Worm (Caenorhabditis elegans): Measurements from ENCODE around the gene M110.10.
A peak's percentile ranks its signal among the peaks of the same experiment; 100 is the strongest.

M110.10 gene

DNA sequence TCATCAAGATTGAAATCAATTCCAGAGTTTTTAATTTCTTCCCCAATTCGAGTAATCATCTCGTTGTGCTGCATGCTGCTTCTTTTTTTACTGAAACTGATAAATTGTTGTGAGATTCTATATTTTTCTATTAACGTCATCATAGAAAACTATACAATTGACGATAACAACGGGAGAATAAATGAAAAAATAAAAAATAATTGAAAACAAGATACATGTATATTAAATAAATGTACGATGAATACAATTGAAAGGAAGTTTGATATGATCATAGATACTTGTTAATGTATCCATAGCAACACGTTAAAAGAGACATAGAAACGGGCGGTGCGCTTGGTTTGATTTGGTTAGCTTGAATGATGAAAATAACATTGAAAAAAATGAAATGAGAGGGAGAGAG is 23.8 kb downstream of the M110.10 start, which contains the start of gene T05C12.8:
TSS of gene T05C12.8 (minus strand) at position 101 of the 400 bp plus-strand sequence.
- no peak for TF ChIP-seq tbx-7 (tag; optimal IDR thresholded peaks at IDR 0.05)

DNA sequence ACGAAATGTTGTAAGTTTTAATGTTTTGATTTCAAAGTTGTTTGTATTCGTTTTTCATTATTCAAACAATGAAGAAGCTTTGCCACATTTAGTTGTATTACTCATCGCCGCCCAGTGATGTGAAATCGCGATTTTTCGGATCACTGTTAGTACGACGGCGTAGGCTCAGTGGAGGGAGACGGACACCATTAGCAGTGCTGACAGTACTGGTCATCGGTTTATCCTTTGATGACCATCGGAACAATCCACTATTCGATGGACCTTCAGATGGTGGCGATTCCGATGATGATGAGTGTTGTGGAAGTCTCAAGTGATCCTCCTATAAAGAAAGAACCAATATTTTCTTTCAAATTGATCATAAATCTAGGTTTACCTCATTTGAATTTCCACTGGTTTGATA is 26.8 kb downstream of the M110.10 start:
- TF ChIP-seq pros-1 (tag; optimal IDR thresholded peaks at IDR 0.05) (no peak), odd-2 (tag; optimal IDR thresholded peaks at IDR 0.05) (no peak), unc-3 (GFP tag; conservative IDR thresholded peaks at IDR 0.05) (no peak), unc-3 (tag; optimal IDR thresholded peaks at IDR 0.05) (no peak), ref-2 (tag; optimal IDR thresholded peaks at IDR 0.05) (no peak), dve-1 (tag; optimal IDR thresholded peaks at IDR 0.05) (no peak), npax-4 (tag; optimal IDR thresholded peaks at IDR 0.05) (no peak), pha-2 (tag; optimal IDR thresholded peaks at IDR 0.05) (no peak), ceh-24 (tag; optimal IDR thresholded peaks at IDR 0.05) (no peak)

DNA sequence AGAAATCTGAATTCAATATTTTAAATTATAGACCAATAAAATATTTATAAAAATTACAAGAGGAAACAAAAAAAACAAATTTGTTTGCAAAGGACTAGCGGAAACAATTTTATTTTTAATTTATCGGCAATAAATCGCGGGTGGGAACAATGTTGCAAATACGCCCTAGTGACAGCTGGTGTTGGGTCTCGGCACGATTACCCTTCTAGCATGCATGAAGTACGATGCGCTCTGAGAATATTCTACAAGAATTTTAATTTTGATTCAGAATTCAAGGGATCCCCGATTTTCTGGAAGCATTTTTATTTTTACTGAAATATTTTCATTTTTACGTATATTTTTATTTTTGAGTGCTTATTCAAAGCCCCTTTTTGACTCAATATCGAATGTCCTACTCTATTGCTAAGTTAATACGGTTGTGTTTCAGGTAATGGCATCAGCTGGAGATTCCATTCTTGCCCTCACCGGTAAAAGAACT is 29.2 kb downstream of the M110.10 start, which contains the start of the genes mig-5 and cct-1:
TSS of gene mig-5 (minus strand) at position 8 of the 478 bp plus-strand sequence.
TSS of gene cct-1 (plus strand) at position 428 of the 478 bp plus-strand sequence.
- TF ChIP-seq elt-4 (tag; optimal IDR thresholded peaks at IDR 0.05): no peak
- peak; percentile 24 for TF ChIP-seq ceh-48 (tag; optimal IDR thresholded peaks at IDR 0.05)
- no peak for TF ChIP-seq pros-1 (tag; optimal IDR thresholded peaks at IDR 0.05)
- TF ChIP-seq ceh-31 (tag; optimal IDR thresholded peaks at IDR 0.05): peak; percentile 68
- peak; percentile 2 for TF ChIP-seq hlh-30 (tag; optimal IDR thresholded peaks at IDR 0.05; ENCODE audit: insufficient read depth)
- no peak for TF ChIP-seq ceh-22 (tag; optimal IDR thresholded peaks at IDR 0.05)
- TF ChIP-seq K09A11.1 (tag; optimal IDR thresholded peaks at IDR 0.05; ENCODE audit: insufficient read depth): peak; percentile 0
- TF ChIP-seq ceh-19 (GFP tag; optimal IDR thresholded peaks at IDR 0.05): peak; percentile 35
- TF ChIP-seq ceh-30 (tag; optimal IDR thresholded peaks at IDR 0.05): no peak
- peak; percentile 70 for TF ChIP-seq ref-2 (tag; optimal IDR thresholded peaks at IDR 0.05)
- TF ChIP-seq fax-1 (tag; optimal IDR thresholded peaks at IDR 0.05): peak; percentile 31
- TF ChIP-seq zip-5 (tag; optimal IDR thresholded peaks at IDR 0.05): no peak
- peak; percentile 92 for TF ChIP-seq ceh-18 (tag; optimal IDR thresholded peaks at IDR 0.05)
- TF ChIP-seq ama-1 (optimal IDR thresholded peaks at IDR 0.05): no peak
- no peak for TF ChIP-seq ttx-3 (tag; optimal IDR thresholded peaks at IDR 0.05)
- no peak for TF ChIP-seq T23F11.4 (GFP tag; optimal IDR thresholded peaks at IDR 0.05)
- TF ChIP-seq ahr-1 (tag; optimal IDR thresholded peaks at IDR 0.05): no peak
- TF ChIP-seq ztf-16 (tag; optimal IDR thresholded peaks at IDR 0.05): no peak
- TF ChIP-seq hlh-6 (tag; optimal IDR thresholded peaks at IDR 0.05): no peak
- TF ChIP-seq unc-86 (tag; optimal IDR thresholded peaks at IDR 0.05): peak; percentile 66
- no peak for TF ChIP-seq hlh-13 (GFP tag; optimal IDR thresholded peaks at IDR 0.05)
- no peak for TF ChIP-seq ceh-9 (tag; optimal IDR thresholded peaks at IDR 0.05)
- TF ChIP-seq pag-3 (tag; optimal IDR thresholded peaks at IDR 0.05; ENCODE audit: borderline replicate concordance): no peak
- no peak for TF ChIP-seq lin-11 (tag; optimal IDR thresholded peaks at IDR 0.05)
- TF ChIP-seq pha-4 (tag; optimal IDR thresholded peaks at IDR 0.05): no peak
- no peak for TF ChIP-seq C38D4.7 (GFP tag; optimal IDR thresholded peaks at IDR 0.05)
- TF ChIP-seq fkh-6 (tag; optimal IDR thresholded peaks at IDR 0.05): no peak
- TF ChIP-seq Y22D7AL.16 (tag; optimal IDR thresholded peaks at IDR 0.05): peak; percentile 28
- TF ChIP-seq odd-2 (tag; optimal IDR thresholded peaks at IDR 0.05): no peak
- TF ChIP-seq pax-1 (tag; optimal IDR thresholded peaks at IDR 0.05): peak; percentile 82
- no peak for TF ChIP-seq sox-4 (tag; optimal IDR thresholded peaks at IDR 0.05)
- peak; percentile 5 for TF ChIP-seq F13H6.1 (tag; optimal IDR thresholded peaks at IDR 0.05)
- no peak for TF ChIP-seq ceh-6 (GFP tag; optimal IDR thresholded peaks at IDR 0.05)
- no peak for TF ChIP-seq pat-9 (tag; optimal IDR thresholded peaks at IDR 0.05)
- TF ChIP-seq unc-42 (tag; optimal IDR thresholded peaks at IDR 0.05): peak; percentile 84
- TF ChIP-seq dve-1 (tag; optimal IDR thresholded peaks at IDR 0.05): peak; percentile 33
- TF ChIP-seq hlh-15 (tag; optimal IDR thresholded peaks at IDR 0.05): no peak
- TF ChIP-seq unc-55 (GFP tag; optimal IDR thresholded peaks at IDR 0.05): peak; percentile 86
- TF ChIP-seq ceh-2 (tag; optimal IDR thresholded peaks at IDR 0.05): no peak
- peak; percentile 12 for TF ChIP-seq ets-4 (tag; optimal IDR thresholded peaks at IDR 0.05)
- TF ChIP-seq sox-2 (GFP tag; IDR thresholded peaks at IDR 0.05): no peak
- no peak for TF ChIP-seq dmd-4 (tag; optimal IDR thresholded peaks at IDR 0.05; ENCODE audit: borderline replicate concordance)
- peak; percentile 59 for TF ChIP-seq elt-2 (tag; optimal IDR thresholded peaks at IDR 0.05)
- no peak for TF ChIP-seq eyg-1 (tag; optimal IDR thresholded peaks at IDR 0.05)

Measured in whole organism, late embryonic.